Worm (Caenorhabditis elegans) whole organism, late embryonic: ENCODE data around the gene col-44.

Source experiments
- K09A11.1 ChIP-seq: sonication (generic microtip); optimal IDR thresholded peaks from 2 replicates; lab custom pipeline; 2017; ENCODE audit warnings: antibody characterized with exemption, mild to moderate bottlenecking, missing genetic modification characterization, missing compliant biosample characterization; ENCODE audit not compliant: insufficient read depth
- ceh-18 ChIP-seq: sonication (generic microtip); optimal IDR thresholded peaks from 2 replicates; lab custom pipeline; 2016; ENCODE audit warnings: missing genetic modification characterization, missing compliant biosample characterization
- ceh-2 ChIP-seq: sonication (generic microtip); optimal IDR thresholded peaks from 2 replicates; lab custom pipeline; 2016; ENCODE audit warnings: missing genotype, missing genetic modification characterization, missing compliant biosample characterization
- ceh-22 ChIP-seq: sonication (generic microtip); optimal IDR thresholded peaks from 2 replicates; lab custom pipeline; 2017; ENCODE audit warnings: missing biosample characterization, missing genetic modification characterization
- ceh-31 ChIP-seq: sonication (generic microtip); optimal IDR thresholded peaks from 2 replicates; lab custom pipeline; 2016; ENCODE audit warnings: missing genetic modification characterization, missing compliant biosample characterization
- ceh-6 ChIP-seq: fragments of 200-800 bp; sonication (Bioruptor generic); optimal IDR thresholded peaks from 2 replicates; lab custom pipeline; 2018; ENCODE audit warnings: mild to moderate bottlenecking, missing genetic modification characterization, missing compliant biosample characterization
- dmd-4 ChIP-seq: sonication (generic microtip); optimal IDR thresholded peaks from 2 replicates; lab custom pipeline; 2016; ENCODE audit warnings: borderline replicate concordance, missing genetic modification characterization, missing compliant biosample characterization
- elt-4 ChIP-seq: sonication (generic microtip); optimal IDR thresholded peaks from 2 replicates; lab custom pipeline; 2016; ENCODE audit warnings: missing genetic modification characterization, missing compliant biosample characterization
- fax-1 ChIP-seq: sonication (generic microtip); optimal IDR thresholded peaks from 2 replicates; lab custom pipeline; 2016; ENCODE audit warnings: missing genotype, missing genetic modification characterization, missing compliant biosample characterization
- fkh-10 ChIP-seq: fragments of 150-350 bp; optimal IDR thresholded peaks from 2 replicates; lab custom pipeline; 2014; ENCODE audit warnings: missing biosample characterization, missing genetic modification reagents, missing genetic modification characterization
- hlh-6 ChIP-seq: sonication (generic microtip); optimal IDR thresholded peaks from 2 replicates; lab custom pipeline; 2016; ENCODE audit warnings: missing genotype, missing genetic modification characterization, missing compliant biosample characterization
- lim-6 ChIP-seq: sonication (generic microtip); optimal IDR thresholded peaks from 2 replicates; lab custom pipeline; 2016; ENCODE audit warnings: missing genetic modification characterization, missing compliant biosample characterization
- mec-3 ChIP-seq: sonication (generic microtip); optimal IDR thresholded peaks from 2 replicates; lab custom pipeline; 2016; ENCODE audit warnings: borderline replicate concordance, missing genetic modification characterization, missing compliant biosample characterization
- nfya-1 ChIP-seq: sonication (generic microtip); optimal IDR thresholded peaks from 2 replicates; lab custom pipeline; 2017; ENCODE audit warnings: missing genetic modification characterization, mild to moderate bottlenecking, missing compliant biosample characterization, antibody characterized with exemption, moderate library complexity
- odd-2 ChIP-seq: sonication (generic microtip); optimal IDR thresholded peaks from 2 replicates; lab custom pipeline; 2017; ENCODE audit warnings: antibody characterized with exemption, mild to moderate bottlenecking, missing genetic modification characterization, missing compliant biosample characterization
- pat-9 ChIP-seq: fragments of 200-800 bp; sonication (Bioruptor generic); optimal IDR thresholded peaks from 2 replicates; lab custom pipeline; 2018; ENCODE audit warnings: mild to moderate bottlenecking, missing genetic modification characterization, moderate library complexity, missing compliant biosample characterization
- pha-2 ChIP-seq: sonication (generic microtip); optimal IDR thresholded peaks from 2 replicates; lab custom pipeline; 2017; ENCODE audit warnings: mild to moderate bottlenecking, missing genetic modification characterization, missing compliant biosample characterization
- pha-4 ChIP-seq: fragments of 150-350 bp; optimal IDR thresholded peaks from 2 replicates; lab custom pipeline; 2018; ENCODE audit warnings: missing biosample characterization, missing genetic modification reagents, missing genetic modification characterization
- ref-2 ChIP-seq: sonication (generic microtip); optimal IDR thresholded peaks from 2 replicates; lab custom pipeline; 2016; ENCODE audit warnings: missing genetic modification characterization, missing compliant biosample characterization
- rnt-1 ChIP-seq: sonication (generic microtip); optimal IDR thresholded peaks from 2 replicates; lab custom pipeline; 2016; ENCODE audit warnings: missing genetic modification characterization, missing compliant biosample characterization
- sdc-2 ChIP-seq: sonication (generic microtip); optimal IDR thresholded peaks from 2 replicates; lab custom pipeline; 2016; ENCODE audit warnings: missing genotype, missing genetic modification characterization, missing compliant biosample characterization
- sox-2 ChIP-seq: fragments of 200-800 bp; sonication (Bioruptor generic); IDR thresholded peaks from 2 replicates; pipeline ENCODE4 v1.3.6; 2022; ENCODE audit warnings: missing genetic modification reagents, missing genetic modification characterization, missing compliant biosample characterization
- ttx-3 ChIP-seq: sonication (generic microtip); optimal IDR thresholded peaks from 2 replicates; lab custom pipeline; 2016; ENCODE audit warnings: missing genetic modification reagents, missing genetic modification characterization, missing compliant biosample characterization
- unc-42 ChIP-seq: sonication (generic microtip); optimal IDR thresholded peaks from 2 replicates; lab custom pipeline; 2016; ENCODE audit warnings: missing genotype, missing genetic modification characterization, missing compliant biosample characterization
- unc-55 ChIP-seq: sonication (generic microtip); optimal IDR thresholded peaks from 2 replicates; lab custom pipeline; 2017; ENCODE audit warnings: missing biosample characterization, missing genetic modification reagents, missing genetic modification characterization
- unc-86 ChIP-seq: sonication (generic microtip); optimal IDR thresholded peaks from 2 replicates; lab custom pipeline; 2016; ENCODE audit warnings: missing genetic modification characterization, missing compliant biosample characterization

col-44 gene

DNA sequence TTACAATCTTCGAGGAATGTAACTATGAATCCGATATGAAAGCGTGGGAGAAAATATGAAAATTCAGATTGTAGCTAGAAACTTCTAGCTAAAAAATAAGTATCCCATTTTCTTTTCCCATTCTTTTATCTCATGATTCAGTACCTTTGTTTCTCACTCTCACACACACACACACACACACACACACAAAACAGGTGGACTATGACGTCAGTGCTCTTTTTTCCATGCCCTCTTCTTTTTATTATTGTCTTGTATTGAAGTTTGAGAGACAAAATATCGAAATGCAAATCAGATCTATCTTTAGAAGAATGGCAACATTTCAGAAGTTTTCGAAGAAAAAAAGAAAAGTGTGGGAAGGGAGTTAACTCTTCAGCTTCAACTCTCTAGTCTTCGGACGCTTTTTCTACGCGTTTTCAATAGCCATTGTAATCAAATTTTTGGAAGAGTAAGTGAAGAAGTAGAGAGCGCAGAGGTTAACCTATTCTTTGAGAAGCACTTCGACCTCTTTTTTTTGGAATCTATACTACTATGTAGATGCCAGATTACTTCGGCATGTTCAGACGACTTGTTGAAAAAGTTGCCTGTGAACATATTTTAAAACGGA, 42.7 kb downstream of the col-44 start:
- TF ChIP-seq unc-42 (tag; lab: Kevin White, UChicago): peak; percentile 79
- no peak for TF ChIP-seq pat-9
- no peak for TF ChIP-seq ceh-31 (tag; lab: Kevin White, UChicago)

DNA sequence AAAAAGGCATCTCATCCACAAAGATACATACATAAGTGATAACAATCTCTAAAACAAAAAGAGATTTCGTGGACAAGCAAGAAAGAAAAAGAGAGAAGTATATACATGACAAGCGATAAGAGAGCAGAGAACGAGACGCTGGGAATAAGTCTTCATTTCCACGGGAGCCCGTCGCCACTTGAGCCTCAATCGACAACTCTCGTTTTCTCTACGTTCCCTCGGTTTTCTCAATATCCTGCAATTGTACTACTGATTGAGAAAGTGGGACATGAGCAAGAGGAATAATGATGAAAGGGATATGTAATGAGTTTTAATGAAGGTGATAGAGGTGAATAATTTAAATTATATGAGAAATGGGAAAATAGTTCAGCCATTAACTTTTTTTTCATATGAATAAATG, 46.3 kb downstream of the col-44 start:
- TF ChIP-seq pha-2 (no peak), fax-1 (tag; lab: Kevin White, UChicago) (no peak), lim-6 (no peak), dmd-4 (no peak), hlh-6 (no peak), sdc-2 (tag; lab: Kevin White, UChicago) (no peak), unc-55 (GFP tag; lab: Kevin White, UChicago) (peak; percentile 50), K09A11.1 (tag; lab: Kevin White, UChicago) (no peak), ceh-18 (tag; lab: Kevin White, UChicago) (peak; percentile 27)

DNA sequence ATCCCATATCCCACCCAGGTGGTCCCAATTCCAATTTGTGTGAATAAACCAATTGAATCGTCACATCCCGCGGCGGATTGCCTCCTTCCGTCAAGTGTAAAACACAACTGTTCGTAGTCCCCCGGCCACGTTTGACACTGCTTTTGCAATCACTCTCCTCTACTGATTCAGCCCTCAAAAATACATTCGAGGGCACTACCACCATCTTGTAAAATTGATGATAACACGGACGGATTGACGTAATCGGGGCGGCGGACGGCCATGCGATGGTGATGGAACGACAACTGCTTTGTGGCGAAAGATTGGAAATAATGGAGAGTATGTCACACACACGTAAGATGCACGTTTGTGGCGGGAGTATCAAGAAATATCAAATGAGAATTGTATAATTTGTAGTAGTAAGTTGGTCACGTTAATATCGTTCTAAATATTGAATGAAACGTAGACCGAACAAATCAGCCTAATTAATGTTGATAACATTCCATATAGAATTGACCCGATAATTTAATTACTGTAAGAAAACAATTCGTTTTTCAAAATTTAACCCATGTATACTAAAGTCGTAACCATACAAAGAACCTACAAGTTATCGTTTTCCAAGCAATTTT, 47.2 kb downstream of the col-44 start:
- TF ChIP-seq ref-2 (tag; lab: Kevin White, UChicago): no peak
- no peak for TF ChIP-seq pha-4 (tag; lab: Kevin White, UChicago)
- peak; percentile 3 for TF ChIP-seq rnt-1 (tag; lab: Kevin White, UChicago)
- TF ChIP-seq ceh-18 (tag; lab: Kevin White, UChicago): peak; percentile 43
- TF ChIP-seq unc-86 (tag; lab: Kevin White, UChicago): no peak

DNA sequence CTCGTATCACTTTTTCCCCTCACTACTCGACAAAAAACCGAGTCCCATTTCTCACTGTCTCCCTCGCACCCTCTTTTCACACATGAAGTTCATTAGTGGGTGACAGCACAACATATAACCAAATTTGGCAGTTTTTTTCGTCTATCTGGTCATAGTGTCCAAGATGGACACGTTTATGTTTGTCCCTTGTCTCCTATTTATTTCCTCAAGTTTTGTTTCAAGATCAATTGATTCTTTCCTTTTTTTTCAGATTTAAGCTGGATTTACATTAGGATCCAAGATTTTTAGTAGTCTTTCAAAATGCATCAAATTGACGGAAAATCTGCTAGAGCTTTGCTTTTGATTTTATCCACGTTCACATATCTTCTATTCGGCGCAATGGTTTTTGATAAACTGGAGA, 48.3 kb downstream of the col-44 start, which contains the start of gene twk-20:
Gene twk-20, plus strand, starts transcription at position 301 of the 400 bp plus-strand sequence.
- no peak for TF ChIP-seq ttx-3 (tag; lab: Kevin White, UChicago)
- TF ChIP-seq unc-86 (tag; lab: Kevin White, UChicago): no peak
- no peak for TF ChIP-seq nfya-1 (tag; lab: Kevin White, UChicago)
- TF ChIP-seq ceh-22 (tag; lab: Kevin White, UChicago): no peak
- no peak for TF ChIP-seq odd-2 (tag; lab: Kevin White, UChicago)
- no peak for TF ChIP-seq fkh-10
- no peak for TF ChIP-seq sox-2 (GFP tag; lab: Robert Waterston, UW)
- no peak for TF ChIP-seq mec-3 (tag; lab: Kevin White, UChicago)
- TF ChIP-seq ceh-6 (GFP tag; lab: Kevin White, UChicago): no peak
- no peak for TF ChIP-seq ceh-2
- TF ChIP-seq elt-4 (tag; lab: Kevin White, UChicago): no peak
